Worm (Caenorhabditis elegans) whole organism, mixed stage, embryonic: ENCODE data around the gene str-33.

Experiments used
- lin-13 ChIP-seq: fragments of 150-350 bp; optimal IDR thresholded peaks from 2 replicates; lab custom pipeline; 2014; ENCODE audit warnings: missing biosample characterization, missing genetic modification characterization
- mab-5 ChIP-seq: fragments of 150-350 bp; optimal IDR thresholded peaks from 2 replicates; lab custom pipeline; 2014; ENCODE audit warnings: missing biosample characterization, missing genetic modification characterization
- nhr-12 ChIP-seq: fragments of 150-350 bp; optimal IDR thresholded peaks from 2 replicates; lab custom pipeline; 2014; ENCODE audit warnings: missing biosample characterization, missing genetic modification characterization
- nhr-76 ChIP-seq: sonication (generic microtip); optimal IDR thresholded peaks from 2 replicates; lab custom pipeline; 2017; ENCODE audit warnings: missing biosample characterization, missing genetic modification characterization
- unc-39 ChIP-seq: fragments of 150-350 bp; optimal IDR thresholded peaks from 2 replicates; lab custom pipeline; 2014; ENCODE audit warnings: missing biosample characterization, missing genetic modification characterization
- ztf-11 ChIP-seq: fragments of 150-350 bp; optimal IDR thresholded peaks from 2 replicates; lab custom pipeline; 2014; ENCODE audit warnings: missing biosample characterization, missing genetic modification characterization

- TF ChIP-seq lin-13, result no peak
- TF ChIP-seq unc-39 (tag; lab: Kevin White, UChicago), result no peak
- no peak for TF ChIP-seq ztf-11 (tag; lab: Kevin White, UChicago)
- no peak for TF ChIP-seq nhr-12
- no peak for TF ChIP-seq nhr-76 (tag; lab: Kevin White, UChicago)
- no peak for TF ChIP-seq mab-5
Measured at ce11 chrV:2720763-2721162, 7.6 kb upstream of the str-33 start, which contains the start of gene srt-27.
